Fruit fly (Drosophila melanogaster) S2 (cell line): ENCODE data around the gene CG12020.

Experiments used
- CG8478 ChIP-seq: fragments of >200 bp; optimal IDR thresholded peaks from 2 replicates; lab custom pipeline; 2018
- CTCF ChIP-seq, 2 experiments: fragments of >200 bp; optimal IDR thresholded peaks; 2 replicates each; lab custom pipeline; 2018

Gene CG12020

DNA sequence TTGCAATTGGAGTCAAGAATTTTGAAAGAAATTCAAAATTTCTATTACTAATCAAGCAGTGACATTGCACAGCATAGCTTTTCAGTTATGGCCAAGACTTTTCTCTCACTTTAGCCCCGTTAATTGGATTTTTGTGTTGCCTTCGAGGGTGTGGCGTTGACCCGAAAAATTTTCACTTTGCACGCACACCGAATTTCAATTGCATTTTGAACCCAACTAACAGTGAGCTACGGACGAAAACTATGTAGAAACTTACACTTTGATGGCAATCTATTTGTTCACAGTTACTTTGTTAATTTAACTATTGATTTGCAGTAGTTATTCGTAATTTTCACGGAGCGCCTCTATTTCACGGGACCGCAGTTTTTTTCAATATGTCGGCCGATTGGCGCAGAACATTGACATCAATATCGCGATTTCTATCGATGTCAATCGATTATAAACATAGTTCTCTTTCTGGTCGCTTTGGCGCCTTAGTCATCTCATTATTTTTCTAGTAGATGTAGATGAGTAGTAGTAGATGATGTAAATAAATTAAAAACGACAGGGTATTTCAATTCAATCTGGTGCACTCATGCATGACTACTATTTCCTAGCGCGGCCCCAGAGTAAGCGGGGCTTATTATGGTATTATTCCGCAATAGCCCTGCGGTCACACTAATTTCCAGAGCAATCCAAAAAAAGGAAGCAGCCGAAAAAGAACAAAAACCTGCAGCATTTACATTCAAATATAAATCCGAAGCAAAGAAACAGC is 2.0 kb upstream of the CG12020 start, which contains the start of the genes alpha-Spec, dlt and Cdc37:
Gene alpha-Spec, minus strand, starts transcription at position 386 of the 754 bp plus-strand sequence.
Gene dlt, minus strand, starts transcription at position 386 of the 754 bp plus-strand sequence.
Gene Cdc37, plus strand, starts transcription at position 450 of the 754 bp plus-strand sequence.
- TF ChIP-seq CG8478 (lab: Kevin White, UChicago) (no peak), CTCF (optimal IDR thresholded peaks at IDR 0.05; lab: Kevin White, UChicago) (peak; percentile 89 to 92)

DNA sequence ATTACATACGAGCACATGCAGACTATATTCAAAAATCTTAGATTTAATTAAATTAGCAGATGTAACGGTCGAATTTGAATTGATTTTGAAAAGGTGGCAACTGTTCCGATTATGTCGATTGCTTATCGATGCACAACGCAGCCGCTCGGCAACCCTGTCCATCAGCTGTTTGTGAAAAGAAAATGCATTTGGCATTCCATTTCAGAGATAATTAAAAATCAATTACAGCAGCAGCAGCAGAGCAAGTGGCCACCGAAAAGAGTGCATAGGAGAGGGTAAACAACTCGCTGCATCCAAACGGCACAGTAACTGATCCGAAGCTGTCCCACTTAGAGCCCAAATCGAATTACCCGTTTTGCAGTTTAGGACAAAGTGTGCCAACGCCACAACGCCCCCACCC is 1.5 kb downstream of the CG12020 start, which contains the start of gene Patj:
Gene Patj, plus strand, starts transcription at position 155 of the 400 bp plus-strand sequence.
- TF ChIP-seq CTCF (optimal IDR thresholded peaks at IDR 0.05; lab: Kevin White, UChicago), result peak in 1 of 2 experiments; percentile 33
- TF ChIP-seq CG8478 (lab: Kevin White, UChicago), result no peak

DNA sequence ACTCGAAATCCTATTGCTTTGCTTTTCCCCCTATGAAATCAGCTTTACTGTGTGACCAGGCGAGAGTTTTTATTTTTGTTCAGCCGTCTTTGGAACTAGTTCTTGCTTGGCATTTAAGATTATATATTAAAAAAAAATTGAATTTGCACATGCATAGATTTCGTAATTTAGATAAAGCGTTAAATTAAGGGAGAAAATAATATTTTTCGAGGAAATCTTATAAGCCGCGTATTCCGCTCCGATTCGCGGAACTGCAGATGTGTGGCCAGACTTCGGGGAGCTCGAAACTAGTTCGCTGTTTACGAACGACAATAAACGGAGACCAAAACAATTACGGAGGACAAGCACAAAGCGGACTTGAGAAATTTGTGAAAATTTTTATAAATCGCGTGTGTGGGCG is 5.7 kb downstream of the CG12020 start, which contains the start of the genes JTBR and CG42676:
Gene JTBR, minus strand, starts transcription at position 55 of the 400 bp plus-strand sequence.
Gene CG42676, plus strand, starts transcription at position 306 of the 400 bp plus-strand sequence.
- TF ChIP-seq CTCF (optimal IDR thresholded peaks at IDR 0.05; lab: Kevin White, UChicago), result no peak
- no peak for TF ChIP-seq CG8478 (lab: Kevin White, UChicago)

DNA sequence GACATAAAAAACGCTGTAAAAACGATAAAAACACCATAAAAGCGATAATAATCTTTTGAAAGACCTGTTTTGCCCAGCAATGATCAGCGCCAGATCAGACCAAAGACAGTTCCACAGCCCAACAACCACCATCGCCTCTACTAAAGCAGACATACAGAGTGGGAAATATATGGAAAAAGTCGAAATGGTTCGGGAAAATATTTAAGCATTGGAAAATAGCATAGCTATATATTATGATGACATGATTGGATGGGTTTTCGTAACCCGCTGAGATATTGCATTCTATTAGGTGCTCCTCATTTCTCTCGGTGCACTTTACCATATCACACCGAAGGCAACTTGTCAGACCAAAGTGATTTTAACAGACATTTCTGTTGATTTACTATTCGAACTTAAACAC is 11.5 kb downstream of the CG12020 start:
- TF ChIP-seq CTCF (optimal IDR thresholded peaks at IDR 0.05; lab: Kevin White, UChicago) (no peak), CG8478 (lab: Kevin White, UChicago) (no peak)

DNA sequence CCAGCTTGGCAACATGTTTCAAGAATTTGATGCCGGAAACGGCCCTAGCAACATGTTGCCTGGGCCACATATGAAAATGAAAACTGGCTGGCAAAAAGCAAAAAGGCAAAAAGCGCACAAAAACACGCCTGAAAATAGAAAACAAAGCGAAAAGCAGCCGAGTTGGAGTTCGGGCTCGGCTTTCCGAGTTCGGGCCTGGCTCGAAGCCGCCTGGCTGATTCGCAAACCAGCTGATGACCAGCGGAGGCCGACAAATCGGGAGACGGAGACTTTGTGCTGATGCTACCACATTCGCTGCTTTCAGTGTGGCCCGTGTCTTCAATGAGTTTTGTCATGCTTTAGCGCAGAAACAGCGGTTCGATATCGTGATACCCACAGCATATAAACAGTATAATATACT is 13.2 kb downstream of the CG12020 start, which contains the start of gene GV1:
Gene GV1, plus strand, starts transcription at position 301 of the 400 bp plus-strand sequence.
- no peak for TF ChIP-seq CG8478 (lab: Kevin White, UChicago)
- TF ChIP-seq CTCF (optimal IDR thresholded peaks at IDR 0.05; lab: Kevin White, UChicago), result no peak

dm6 chr3L:1816614-1817013 is 19.5 kb downstream of the CG12020 start:
- no peak for TF ChIP-seq CTCF (optimal IDR thresholded peaks at IDR 0.05; lab: Kevin White, UChicago)
- TF ChIP-seq CG8478 (lab: Kevin White, UChicago), result no peak

- TF ChIP-seq CG8478 (lab: Kevin White, UChicago) (no peak), CTCF (optimal IDR thresholded peaks at IDR 0.05; lab: Kevin White, UChicago) (no peak)
Measured at dm6 chr3L:1817405-1817804, 20.3 kb downstream of the CG12020 start.

DNA sequence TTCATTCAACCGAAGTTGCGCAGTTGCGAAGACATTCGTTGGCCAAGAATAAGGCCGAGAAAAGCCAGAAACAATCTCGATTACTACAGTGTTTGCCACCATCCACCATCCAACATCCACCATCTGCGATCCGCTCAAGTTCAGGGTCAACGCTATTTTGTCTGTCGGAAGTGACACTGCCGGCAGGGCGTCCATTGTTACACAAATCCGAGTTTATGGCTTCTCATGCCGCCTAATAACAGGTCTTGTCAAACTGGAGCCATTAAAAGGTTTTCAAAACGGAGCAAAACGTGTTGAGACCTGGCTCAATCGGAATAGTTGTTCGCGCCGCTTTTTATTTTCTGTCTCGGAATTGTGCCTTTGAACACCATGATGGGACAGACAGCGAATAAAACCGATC is 21.7 kb downstream of the CG12020 start:
- TF ChIP-seq CG8478 (lab: Kevin White, UChicago) (no peak), CTCF (optimal IDR thresholded peaks at IDR 0.05; lab: Kevin White, UChicago) (no peak)

- TF ChIP-seq CTCF (optimal IDR thresholded peaks at IDR 0.05; lab: Kevin White, UChicago), result no peak
- no peak for TF ChIP-seq CG8478 (lab: Kevin White, UChicago)
Measured at dm6 chr3L:1821140-1821539, 24.0 kb downstream of the CG12020 start.

- TF ChIP-seq CTCF (optimal IDR thresholded peaks at IDR 0.05; lab: Kevin White, UChicago), result no peak
- TF ChIP-seq CG8478 (lab: Kevin White, UChicago), result no peak
Measured at dm6 chr3L:1822365-1822764, 25.3 kb downstream of the CG12020 start.

- TF ChIP-seq CTCF (optimal IDR thresholded peaks at IDR 0.05; lab: Kevin White, UChicago) (no peak), CG8478 (lab: Kevin White, UChicago) (no peak)
Measured at dm6 chr3L:1827809-1828371, 30.8 kb downstream of the CG12020 start.

DNA sequence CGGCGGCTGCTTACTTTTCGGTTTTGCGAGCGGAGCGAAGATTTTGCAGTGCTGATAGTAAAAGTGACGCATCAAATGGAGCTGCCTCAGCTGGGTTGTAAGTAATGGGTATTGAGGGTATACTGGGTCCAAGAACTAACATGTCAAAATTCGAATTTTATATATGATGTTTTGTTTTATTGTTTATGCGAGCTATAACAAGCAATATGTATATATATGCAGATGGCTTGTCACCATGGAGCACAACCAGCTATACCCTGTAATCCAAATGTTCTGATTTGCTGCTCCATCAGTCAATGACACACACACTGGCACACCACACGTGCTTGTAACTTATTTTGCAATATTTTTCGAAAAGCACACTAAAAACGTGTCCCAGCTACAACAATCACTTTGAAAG is 32.4 kb downstream of the CG12020 start:
- TF ChIP-seq CTCF (optimal IDR thresholded peaks at IDR 0.05; lab: Kevin White, UChicago) (no peak), CG8478 (lab: Kevin White, UChicago) (no peak)

- TF ChIP-seq CTCF (optimal IDR thresholded peaks at IDR 0.05; lab: Kevin White, UChicago) (no peak), CG8478 (lab: Kevin White, UChicago) (no peak)
Measured at dm6 chr3L:1831753-1832268, 34.7 kb downstream of the CG12020 start, which contains the start of gene Cpr62Ba. Gene Cpr62Ba (minus strand): TSS chr3L:1831783.

dm6 chr3L:1835064-1835463 is 38.0 kb downstream of the CG12020 start, which contains the start of gene Cpr62Bb:
Gene Cpr62Bb (minus strand): TSS chr3L:1835164.
- TF ChIP-seq CTCF (optimal IDR thresholded peaks at IDR 0.05; lab: Kevin White, UChicago), result no peak
- TF ChIP-seq CG8478 (lab: Kevin White, UChicago), result no peak

DNA sequence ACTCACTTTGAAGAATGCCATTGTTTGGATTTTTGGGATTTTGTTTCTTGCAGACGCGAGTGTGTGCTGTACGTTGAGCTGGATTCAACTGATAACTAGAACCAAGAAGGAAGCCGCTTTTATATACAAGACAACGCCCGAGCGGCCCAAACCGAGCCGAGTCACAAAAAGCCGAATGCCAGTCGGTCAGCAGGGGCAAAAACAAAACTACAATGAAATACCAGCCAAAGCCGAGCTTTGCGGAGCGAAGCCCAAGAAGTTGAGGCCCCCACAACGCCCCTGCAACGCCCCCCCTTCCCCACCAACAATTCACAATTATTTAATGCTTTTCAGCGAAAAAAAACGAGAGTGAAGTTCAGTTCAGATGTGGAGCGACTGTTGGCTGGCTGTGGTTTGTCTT is 44.9 kb downstream of the CG12020 start, which contains the start of gene Cpr62Bc:
Gene Cpr62Bc, minus strand, starts transcription at position 101 of the 400 bp plus-strand sequence.
- TF ChIP-seq CTCF (optimal IDR thresholded peaks at IDR 0.05; lab: Kevin White, UChicago) (no peak), CG8478 (lab: Kevin White, UChicago) (no peak)
